Fruit fly (Drosophila melanogaster): ENCODE data around the gene CG8664.

The CG8664 gene

DNA sequence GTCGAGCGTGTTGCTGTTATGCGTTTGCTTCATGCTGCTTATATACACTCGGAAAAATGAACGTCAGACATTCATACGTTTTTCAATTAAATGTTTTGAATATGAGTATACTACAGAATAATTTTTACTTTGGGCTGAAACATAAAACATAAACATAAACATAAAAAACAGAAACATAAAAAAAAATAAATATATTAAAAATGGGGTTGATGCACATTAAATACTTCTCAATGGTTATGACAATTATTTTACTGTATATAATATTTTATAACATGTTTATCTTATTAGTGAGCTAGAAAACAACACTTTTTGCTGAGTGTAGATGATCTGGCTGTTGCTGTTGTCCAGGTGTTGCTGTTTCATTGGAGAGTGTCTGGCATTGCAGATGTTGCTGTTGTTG lies 45.1 kb downstream of the CG8664 start (continued):
- TF ChIP-seq cas (GFP tag; IDR thresholded peaks at IDR 0.05) (no peak), esg (GFP tag; conservative IDR thresholded peaks at IDR 0.05) (0 out of 2 replicates have a peak, but pooled peaks have one; percentile 7), CG32767 (GFP tag; IDR thresholded peaks at IDR 0.05) (no peak), lilli (GFP tag; optimal IDR thresholded peaks at IDR 0.05) (no peak), D (optimal IDR thresholded peaks at IDR 0.05) (no peak), D (GFP tag; optimal IDR thresholded peaks at IDR 0.05) (no peak), D19A (tag; optimal IDR thresholded peaks at IDR 0.05) (peak; percentile 20), CoRest (tag; optimal IDR thresholded peaks at IDR 0.05) (peak; percentile 21), CG16779 (GFP tag; IDR thresholded peaks at IDR 0.05) (no peak), ssp (GFP tag; IDR thresholded peaks at IDR 0.05) (no peak), CG16813 (GFP tag; IDR thresholded peaks at IDR 0.05; ENCODE audit: partially characterized antibody) (no peak), seq (GFP tag; IDR thresholded peaks at IDR 0.05) (no peak), slou (GFP tag; optimal IDR thresholded peaks at IDR 0.05) (no peak), CG2116 (GFP tag; optimal IDR thresholded peaks at IDR 0.05) (no peak), Bdp1 (GFP tag; optimal IDR thresholded peaks at IDR 0.05) (no peak), stwl (tag; optimal IDR thresholded peaks at IDR 0.05) (no peak), HmgZ (tag; optimal IDR thresholded peaks at IDR 0.05) (no peak), CG10543 (GFP tag; optimal IDR thresholded peaks at IDR 0.05) (no peak), sisA (GFP tag; IDR thresholded peaks at IDR 0.05) (no peak), CG13424 (tag; optimal IDR thresholded peaks at IDR 0.05) (peak; percentile 20), Scr (GFP tag; IDR thresholded peaks at IDR 0.05; ENCODE audit: partially characterized antibody) (no peak), pum (GFP tag; optimal IDR thresholded peaks at IDR 0.05) (no peak), HmgD (GFP tag; optimal IDR thresholded peaks at IDR 0.05) (no peak), Oli (tag; optimal IDR thresholded peaks at IDR 0.05) (peak; percentile 47), CG3065 (GFP tag; optimal IDR thresholded peaks at IDR 0.05) (no peak), CG15514 (GFP tag; optimal IDR thresholded peaks at IDR 0.05) (no peak), CG10147 (GFP tag; optimal IDR thresholded peaks at IDR 0.05) (no peak), repo (GFP tag; optimal IDR thresholded peaks at IDR 0.05) (no peak), PHDP (tag; optimal IDR thresholded peaks at IDR 0.05) (peak; percentile 18), Stat92E (GFP tag; optimal IDR thresholded peaks at IDR 0.05) (no peak), Dad (GFP tag; optimal IDR thresholded peaks at IDR 0.05) (no peak), Dip3 (GFP tag; optimal IDR thresholded peaks at IDR 0.05) (no peak), CG1792 (GFP tag; optimal IDR thresholded peaks at IDR 0.05) (no peak), CG7357 (GFP tag; IDR thresholded peaks at IDR 0.05) (no peak), lbe (GFP tag; optimal IDR thresholded peaks at IDR 0.05) (no peak), HLH3B (GFP tag; IDR thresholded peaks at IDR 0.05) (no peak), abd-A (tag; optimal IDR thresholded peaks at IDR 0.05) (no peak), Hr39 (optimal IDR thresholded peaks at IDR 0.05) (no peak), CG1603 (tag; optimal IDR thresholded peaks at IDR 0.05) (no peak), Neu2 (GFP tag; optimal IDR thresholded peaks at IDR 0.05; ENCODE audit: borderline replicate concordance) (no peak), Awh (GFP tag; IDR thresholded peaks at IDR 0.05) (no peak), chif (GFP tag; optimal IDR thresholded peaks at IDR 0.05) (no peak), tgo (GFP tag; IDR thresholded peaks at IDR 0.05) (0 out of 3 replicates have a peak, but pooled peaks have one; percentile 18), peb (GFP tag; IDR thresholded peaks at IDR 0.05) (no peak), Med (GFP tag) (no peak), Ada2b (GFP tag; IDR thresholded peaks at IDR 0.05) (no peak), HLH54F (GFP tag; optimal IDR thresholded peaks at IDR 0.05) (no peak), insv (GFP tag; optimal IDR thresholded peaks at IDR 0.05) (no peak), NC2β (GFP tag; optimal IDR thresholded peaks at IDR 0.05) (no peak), gcm2 (GFP tag; optimal IDR thresholded peaks at IDR 0.05) (no peak), Camta (GFP tag; optimal IDR thresholded peaks at IDR 0.05) (no peak), CG30020 (tag; optimal IDR thresholded peaks at IDR 0.05) (no peak), CG3838 (GFP tag; optimal IDR thresholded peaks at IDR 0.05) (no peak)
